Worm (Caenorhabditis elegans) whole organism, mixed stage, embryonic: Measurements from ENCODE around the gene gba-1.

Experiments used
- elt-3 ChIP-seq: fragments of 150-350 bp; optimal IDR thresholded peaks from 2 replicates; lab custom pipeline; 2014; ENCODE audit warnings: missing biosample characterization, missing genetic modification characterization
- lsy-2 ChIP-seq: fragments of 150-350 bp; optimal IDR thresholded peaks from 2 replicates; lab custom pipeline; 2014; ENCODE audit warnings: missing biosample characterization, missing genetic modification characterization
- pha-4 ChIP-seq: fragments of 150-350 bp; optimal IDR thresholded peaks from 2 replicates; lab custom pipeline; 2018; ENCODE audit warnings: missing biosample characterization, missing genetic modification reagents, missing genetic modification characterization
- ztf-11 ChIP-seq: fragments of 150-350 bp; optimal IDR thresholded peaks from 2 replicates; lab custom pipeline; 2014; ENCODE audit warnings: missing biosample characterization, missing genetic modification characterization

DNA sequence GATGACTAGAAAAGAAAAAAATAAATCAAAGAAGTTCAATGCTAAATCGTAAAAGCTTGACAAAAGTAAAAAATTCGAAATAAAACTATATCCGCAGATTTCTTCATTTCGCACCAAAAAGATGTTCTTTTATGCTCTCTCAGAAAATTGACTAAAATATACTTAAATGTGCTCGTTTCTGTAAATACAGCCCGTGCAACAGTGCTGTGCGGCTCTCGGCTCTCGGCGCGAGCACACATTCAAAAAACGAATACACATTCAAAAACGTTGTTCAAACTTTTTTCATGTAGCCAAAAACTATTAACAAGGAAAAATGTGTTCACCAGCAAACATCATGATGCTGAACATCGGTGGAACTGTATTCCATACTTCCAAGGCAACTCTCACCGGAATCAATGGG is 35.7 kb upstream of the gba-1 start, which contains the start of gene C40A11.3:
- TF ChIP-seq pha-4 (tag; lab: Kevin White, UChicago) (no peak), ztf-11 (tag; lab: Kevin White, UChicago) (no peak), lsy-2 (tag; lab: Kevin White, UChicago) (no peak), elt-3 (tag; lab: Kevin White, UChicago) (no peak)
